Worm (Caenorhabditis elegans) whole organism, L1 larva: ENCODE measurements around the gene nspg-12.

Source experiments
- grh-1 ChIP-seq: fragments of 200-800 bp; sonication (Bioruptor generic); IDR thresholded peaks from 2 replicates; pipeline ENCODE4 v1.3.6; 2022; ENCODE audit warnings: missing genetic modification reagents, missing genetic modification characterization, missing compliant biosample characterization
- lin-39 ChIP-seq: fragments of 150-350 bp; optimal IDR thresholded peaks from 2 replicates; lab custom pipeline; 2014; ENCODE audit warnings: missing biosample characterization, missing genetic modification reagents, missing genetic modification characterization

DNA sequence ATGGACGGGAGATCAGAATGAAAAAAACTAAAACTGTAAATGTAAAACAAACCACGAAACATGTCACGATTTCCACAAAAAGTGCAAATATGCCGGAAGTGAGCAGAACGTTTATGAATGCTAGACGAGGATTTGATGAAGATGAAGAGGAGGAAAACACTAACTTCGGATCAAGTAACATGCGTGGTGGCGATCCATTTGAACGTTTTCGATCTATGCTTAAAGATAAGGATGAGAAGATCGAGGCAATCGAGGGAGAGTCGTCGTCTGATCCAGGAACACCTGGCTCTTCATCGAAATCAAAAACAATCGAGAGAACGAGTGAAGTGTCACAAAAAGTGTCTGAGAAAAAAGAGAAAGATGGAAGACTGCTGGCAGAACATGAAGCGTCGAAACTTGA, 8.3 kb downstream of the nspg-12 start:
- TF ChIP-seq lin-39 (tag; lab: Kevin White, UChicago) (no peak), grh-1 (GFP tag; lab: Robert Waterston, UW) (no peak)
